Worm (Caenorhabditis elegans) whole organism, early embryonic: ENCODE data around the gene ZK546.2.
A peak's percentile ranks its signal among the peaks of the same experiment; 100 is the strongest.
"Not testable (repeated sequence)": the region's sequence is repeated elsewhere in the genome, so short reads cannot be mapped to it uniquely, and the experiment has no call there.

Source experiments
- B0310.2 ChIP-seq: sonication (generic microtip); optimal IDR thresholded peaks from 2 replicates; lab custom pipeline; 2016; ENCODE audit warnings: mild to moderate bottlenecking, missing genetic modification characterization, missing compliant biosample characterization
- F13C5.2 ChIP-seq: sonication (generic microtip); optimal IDR thresholded peaks from 2 replicates; lab custom pipeline; 2017; ENCODE audit warnings: mild to moderate bottlenecking, missing genetic modification characterization, inconsistent platforms, missing compliant biosample characterization
- aly-1 ChIP-seq: sonication (generic microtip); optimal IDR thresholded peaks from 2 replicates; lab custom pipeline; 2016; ENCODE audit warnings: missing genetic modification characterization, missing compliant biosample characterization
- ama-1 ChIP-seq: fragments of 150-350 bp; optimal IDR thresholded peaks from 2 replicates; lab custom pipeline; 2014
- ceh-13 ChIP-seq: fragments of 200-800 bp; sonication (Bioruptor generic); optimal IDR thresholded peaks from 2 replicates; lab custom pipeline; 2018; ENCODE audit warnings: mild to moderate bottlenecking, missing genetic modification characterization, missing compliant biosample characterization
- ceh-36 ChIP-seq: sonication (generic microtip); optimal IDR thresholded peaks from 2 replicates; lab custom pipeline; 2016; ENCODE audit warnings: missing genetic modification characterization, inconsistent platforms, missing compliant biosample characterization
- ets-7 ChIP-seq: sonication (generic microtip); optimal IDR thresholded peaks from 2 replicates; lab custom pipeline; 2016; ENCODE audit warnings: missing genotype, missing genetic modification characterization, missing compliant biosample characterization
- flt-1 ChIP-seq: fragments of 200-800 bp; sonication (Bioruptor generic); IDR thresholded peaks from 2 replicates; pipeline ENCODE4 v1.3.6; 2022; ENCODE audit warnings: missing genetic modification characterization, missing compliant biosample characterization
- hmbx-1 ChIP-seq: sonication (generic microtip); optimal IDR thresholded peaks from 2 replicates; lab custom pipeline; 2016; ENCODE audit warnings: mild to moderate bottlenecking, missing genetic modification characterization, missing compliant biosample characterization
- hmg-4 ChIP-seq: fragments of 200-800 bp; sonication (Bioruptor generic); optimal IDR thresholded peaks from 2 replicates; lab custom pipeline; 2018; ENCODE audit warnings: mild to moderate bottlenecking, missing genetic modification characterization, missing compliant biosample characterization
- hnd-1 ChIP-seq: sonication (generic microtip); optimal IDR thresholded peaks from 2 replicates; lab custom pipeline; 2016; ENCODE audit warnings: missing genetic modification characterization, missing compliant biosample characterization
- pes-1 ChIP-seq: fragments of 200-800 bp; sonication (Bioruptor generic); IDR thresholded peaks from 2 replicates; pipeline ENCODE4 v1.3.6; 2022; ENCODE audit warnings: missing genetic modification reagents, missing genetic modification characterization, missing compliant biosample characterization
- scrt-1 ChIP-seq: fragments of 200-800 bp; sonication (Bioruptor generic); IDR thresholded peaks from 2 replicates; pipeline ENCODE4 v1.3.6; 2022; ENCODE audit warnings: missing genetic modification characterization, missing compliant biosample characterization
- sea-1 ChIP-seq: fragments of 200-800 bp; sonication (Bioruptor generic); conservative IDR thresholded peaks from 2 replicates; pipeline ENCODE4 v1.3.6; 2022; ENCODE audit warnings: missing genetic modification characterization, missing compliant biosample characterization
- tbx-11 ChIP-seq: fragments of 200-800 bp; sonication (Bioruptor generic); IDR thresholded peaks from 2 replicates; pipeline ENCODE4 v1.3.6; 2022; ENCODE audit warnings: missing genetic modification characterization, missing compliant biosample characterization
- tbx-37 ChIP-seq: fragments of 200-800 bp; sonication (Bioruptor generic); conservative IDR thresholded peaks from 2 replicates; pipeline ENCODE4 v1.3.6; 2022; ENCODE audit warnings: missing genetic modification reagents, missing genetic modification characterization, missing compliant biosample characterization
- tra-4 ChIP-seq: sonication (generic microtip); optimal IDR thresholded peaks from 2 replicates; lab custom pipeline; 2017; ENCODE audit warnings: missing genetic modification characterization, missing compliant biosample characterization

ZK546.2 gene

ce11 chrII:4925198-4925764 lies 20.5 kb upstream of the ZK546.2 start, which contains the start of gene aagr-2:
Gene aagr-2 (minus strand): TSS chrII:4925248.
- TF ChIP-seq B0310.2 (tag; lab: Kevin White, UChicago), result no peak

ce11 chrII:4928367-4928766 lies 17.5 kb upstream of the ZK546.2 start:
- TF ChIP-seq tbx-11 (GFP tag; lab: Robert Waterston, UW), result peak; percentile 64; the same call in 1 of the 2 replicates
- TF ChIP-seq flt-1 (GFP tag; lab: Robert Waterston, UW), result peak; percentile 71
- 0 out of 2 replicates have a peak, but pooled peaks have one; percentile 52 for TF ChIP-seq sea-1 (GFP tag; lab: Robert Waterston, UW)
- peak; percentile 75; the same call in 1 of the 2 replicates for TF ChIP-seq pes-1 (GFP tag; lab: Robert Waterston, UW)
- peak; percentile 64 for TF ChIP-seq tbx-37

- no peak for TF ChIP-seq hnd-1
- TF ChIP-seq tra-4 (tag; lab: Kevin White, UChicago), result no peak
- TF ChIP-seq ceh-13 (GFP tag; lab: Kevin White, UChicago), result no peak
- no peak for TF ChIP-seq aly-1 (tag; lab: Kevin White, UChicago)
- TF ChIP-seq tbx-11 (GFP tag; lab: Robert Waterston, UW), result no peak
- no peak for TF ChIP-seq ets-7 (tag; lab: Kevin White, UChicago)
- TF ChIP-seq scrt-1, result no peak
- no peak for TF ChIP-seq hmg-4 (GFP tag; lab: Kevin White, UChicago)
- TF ChIP-seq tbx-37, result no peak
- TF ChIP-seq ceh-36 (tag; lab: Kevin White, UChicago), result no peak
Measured at ce11 chrII:4931286-4931685, 14.5 kb upstream of the ZK546.2 start.

ce11 chrII:4932727-4933126 lies 13.1 kb upstream of the ZK546.2 start, which contains the start of gene msp-152:
Gene msp-152 (plus strand): TSS chrII:4933027.
- not testable (repeated sequence) for TF ChIP-seq ceh-36 (tag; lab: Kevin White, UChicago); sea-1 (GFP tag; lab: Robert Waterston, UW); B0310.2 (tag; lab: Kevin White, UChicago)

- TF ChIP-seq pes-1 (GFP tag; lab: Robert Waterston, UW) (no peak), tbx-37 (no peak), tra-4 (tag; lab: Kevin White, UChicago) (no peak), ets-7 (tag; lab: Kevin White, UChicago) (no peak), flt-1 (GFP tag; lab: Robert Waterston, UW) (no peak), ceh-36 (tag; lab: Kevin White, UChicago) (no peak), B0310.2 (tag; lab: Kevin White, UChicago) (no peak), tbx-11 (GFP tag; lab: Robert Waterston, UW) (no peak)
Measured at ce11 chrII:4934954-4935353, 10.9 kb upstream of the ZK546.2 start, which contains the start of gene gst-30. Gene gst-30 (minus strand): TSS chrII:4935054.

- TF ChIP-seq flt-1 (GFP tag; lab: Robert Waterston, UW) (no peak), scrt-1 (no peak), ceh-36 (tag; lab: Kevin White, UChicago) (no peak), hnd-1 (no peak), hmbx-1 (tag; lab: Kevin White, UChicago) (no peak), F13C5.2 (tag; lab: Kevin White, UChicago) (no peak), hmg-4 (GFP tag; lab: Kevin White, UChicago) (no peak), tra-4 (tag; lab: Kevin White, UChicago) (no peak), ceh-13 (GFP tag; lab: Kevin White, UChicago) (no peak)
Measured at ce11 chrII:4935518-4935917, 10.3 kb upstream of the ZK546.2 start, which contains the start of gene ZK546.5. Gene ZK546.5 (plus strand): TSS chrII:4935818.

ce11 chrII:4937743-4938142 lies 8.1 kb upstream of the ZK546.2 start, which contains the start of gene ZK546.4:
Gene ZK546.4 (plus strand): TSS chrII:4938043.
- TF ChIP-seq ets-7 (tag; lab: Kevin White, UChicago) (no peak), aly-1 (tag; lab: Kevin White, UChicago) (no peak)

ce11 chrII:4941050-4941449 lies 4.8 kb upstream of the ZK546.2 start, which contains the start of gene cblc-1:
Gene cblc-1 (minus strand): TSS chrII:4941150.
- no peak for TF ChIP-seq B0310.2 (tag; lab: Kevin White, UChicago)
- no peak for TF ChIP-seq sea-1 (GFP tag; lab: Robert Waterston, UW)
- TF ChIP-seq F13C5.2 (tag; lab: Kevin White, UChicago), result no peak
- no peak for TF ChIP-seq tbx-11 (GFP tag; lab: Robert Waterston, UW)
- no peak for TF ChIP-seq hnd-1
- no peak for TF ChIP-seq tbx-37
- no peak for TF ChIP-seq hmbx-1 (tag; lab: Kevin White, UChicago)
- TF ChIP-seq ets-7 (tag; lab: Kevin White, UChicago), result no peak
- no peak for TF ChIP-seq ceh-13 (GFP tag; lab: Kevin White, UChicago)
- no peak for TF ChIP-seq ceh-36 (tag; lab: Kevin White, UChicago)
- no peak for TF ChIP-seq flt-1 (GFP tag; lab: Robert Waterston, UW)
- TF ChIP-seq hmg-4 (GFP tag; lab: Kevin White, UChicago), result no peak
- no peak for TF ChIP-seq pes-1 (GFP tag; lab: Robert Waterston, UW)
- no peak for TF ChIP-seq ama-1
- TF ChIP-seq scrt-1, result no peak
- no peak for TF ChIP-seq aly-1 (tag; lab: Kevin White, UChicago)
